Worm (Caenorhabditis elegans): ENCODE measurements around the gene srh-118.

The srh-118 gene

ce11 chrV:17496071-17496470 lies at the start of gene srh-118:
srh-118 (minus strand) TSS chrV:17496171.
- TF ChIP-seq pes-1 (GFP tag; IDR thresholded peaks at IDR 0.05) (no peak), F13C5.2 (tag; optimal IDR thresholded peaks at IDR 0.05) (no peak), ama-1 (optimal IDR thresholded peaks at IDR 0.05) (no peak), aly-1 (tag; optimal IDR thresholded peaks at IDR 0.05) (no peak), sea-1 (GFP tag; conservative IDR thresholded peaks at IDR 0.05) (no peak), tbx-37 (GFP tag; conservative IDR thresholded peaks at IDR 0.05) (no peak), tbx-11 (GFP tag; IDR thresholded peaks at IDR 0.05) (no peak), ceh-36 (tag; optimal IDR thresholded peaks at IDR 0.05) (no peak), hmbx-1 (tag; optimal IDR thresholded peaks at IDR 0.05) (no peak)

- TF ChIP-seq pes-1 (GFP tag; IDR thresholded peaks at IDR 0.05) (peak; percentile 58; the same call in 1 of the 2 replicates), aly-1 (tag; optimal IDR thresholded peaks at IDR 0.05) (no peak), flt-1 (GFP tag; IDR thresholded peaks at IDR 0.05) (no peak), hmbx-1 (tag; optimal IDR thresholded peaks at IDR 0.05) (no peak), B0310.2 (tag; optimal IDR thresholded peaks at IDR 0.05) (no peak), tbx-11 (GFP tag; IDR thresholded peaks at IDR 0.05) (0 out of 2 replicates have a peak, but pooled peaks have one; percentile 31), tra-4 (tag; optimal IDR thresholded peaks at IDR 0.05) (no peak), ets-7 (tag; optimal IDR thresholded peaks at IDR 0.05) (no peak), hnd-1 (tag; optimal IDR thresholded peaks at IDR 0.05) (no peak), scrt-1 (GFP tag; IDR thresholded peaks at IDR 0.05) (no peak), F13C5.2 (tag; optimal IDR thresholded peaks at IDR 0.05) (no peak), ceh-36 (tag; optimal IDR thresholded peaks at IDR 0.05) (no peak), hmg-4 (GFP tag; optimal IDR thresholded peaks at IDR 0.05) (no peak), sea-1 (GFP tag; conservative IDR thresholded peaks at IDR 0.05) (no peak), ama-1 (optimal IDR thresholded peaks at IDR 0.05) (no peak), ceh-13 (GFP tag; optimal IDR thresholded peaks at IDR 0.05) (no peak)
Observed at ce11 chrV:17542304-17542703, 46.3 kb upstream of the srh-118 start.

ce11 chrV:17540295-17540694 lies 44.3 kb upstream of the srh-118 start, which contains the start of gene srz-25:
srz-25 (plus strand) TSS chrV:17540595.
- TF ChIP-seq ceh-36 (tag; optimal IDR thresholded peaks at IDR 0.05) = no peak
- no peak for TF ChIP-seq hmg-4 (GFP tag; optimal IDR thresholded peaks at IDR 0.05)
- TF ChIP-seq B0310.2 (tag; optimal IDR thresholded peaks at IDR 0.05) = no peak
- TF ChIP-seq flt-1 (GFP tag; IDR thresholded peaks at IDR 0.05) = no peak
- TF ChIP-seq pes-1 (GFP tag; IDR thresholded peaks at IDR 0.05) = no peak
- TF ChIP-seq tra-4 (tag; optimal IDR thresholded peaks at IDR 0.05) = no peak
- TF ChIP-seq hmbx-1 (tag; optimal IDR thresholded peaks at IDR 0.05) = no peak
- TF ChIP-seq ets-7 (tag; optimal IDR thresholded peaks at IDR 0.05) = no peak
- no peak for TF ChIP-seq F13C5.2 (tag; optimal IDR thresholded peaks at IDR 0.05)
- no peak for TF ChIP-seq tbx-37 (GFP tag; conservative IDR thresholded peaks at IDR 0.05)
- no peak for TF ChIP-seq tbx-11 (GFP tag; IDR thresholded peaks at IDR 0.05)

- no peak for TF ChIP-seq hmg-4 (GFP tag; optimal IDR thresholded peaks at IDR 0.05)
- no peak for TF ChIP-seq B0310.2 (tag; optimal IDR thresholded peaks at IDR 0.05)
- no peak for TF ChIP-seq tbx-11 (GFP tag; IDR thresholded peaks at IDR 0.05)
- TF ChIP-seq ceh-36 (tag; optimal IDR thresholded peaks at IDR 0.05) = no peak
- no peak for TF ChIP-seq pes-1 (GFP tag; IDR thresholded peaks at IDR 0.05)
- no peak for TF ChIP-seq hmbx-1 (tag; optimal IDR thresholded peaks at IDR 0.05)
- TF ChIP-seq ets-7 (tag; optimal IDR thresholded peaks at IDR 0.05) = no peak
- no peak for TF ChIP-seq aly-1 (tag; optimal IDR thresholded peaks at IDR 0.05)
- no peak for TF ChIP-seq ceh-13 (GFP tag; optimal IDR thresholded peaks at IDR 0.05)
- no peak for TF ChIP-seq hnd-1 (tag; optimal IDR thresholded peaks at IDR 0.05)
- TF ChIP-seq F13C5.2 (tag; optimal IDR thresholded peaks at IDR 0.05) = no peak
- TF ChIP-seq flt-1 (GFP tag; IDR thresholded peaks at IDR 0.05) = no peak
- no peak for TF ChIP-seq sea-1 (GFP tag; conservative IDR thresholded peaks at IDR 0.05)
- TF ChIP-seq tra-4 (tag; optimal IDR thresholded peaks at IDR 0.05) = no peak
- no peak for TF ChIP-seq tbx-37 (GFP tag; conservative IDR thresholded peaks at IDR 0.05)
Observed at ce11 chrV:17539289-17539688, 43.3 kb upstream of the srh-118 start.

ce11 chrV:17538279-17538896 lies 42.4 kb upstream of the srh-118 start, which contains the start of gene C18D4.6:
C18D4.6 (minus strand) TSS chrV:17538375.
- TF ChIP-seq B0310.2 (tag; optimal IDR thresholded peaks at IDR 0.05) (no peak), sea-1 (GFP tag; conservative IDR thresholded peaks at IDR 0.05) (no peak), hnd-1 (tag; optimal IDR thresholded peaks at IDR 0.05) (no peak), pes-1 (GFP tag; IDR thresholded peaks at IDR 0.05) (no peak), ceh-36 (tag; optimal IDR thresholded peaks at IDR 0.05) (no peak), tra-4 (tag; optimal IDR thresholded peaks at IDR 0.05) (no peak), F13C5.2 (tag; optimal IDR thresholded peaks at IDR 0.05) (no peak), tbx-11 (GFP tag; IDR thresholded peaks at IDR 0.05) (no peak), tbx-37 (GFP tag; conservative IDR thresholded peaks at IDR 0.05) (no peak), hmbx-1 (tag; optimal IDR thresholded peaks at IDR 0.05) (no peak), hmg-4 (GFP tag; optimal IDR thresholded peaks at IDR 0.05) (no peak), scrt-1 (GFP tag; IDR thresholded peaks at IDR 0.05) (no peak), ceh-13 (GFP tag; optimal IDR thresholded peaks at IDR 0.05) (no peak), ama-1 (optimal IDR thresholded peaks at IDR 0.05) (no peak), aly-1 (tag; optimal IDR thresholded peaks at IDR 0.05) (no peak), ets-7 (tag; optimal IDR thresholded peaks at IDR 0.05) (no peak), flt-1 (GFP tag; IDR thresholded peaks at IDR 0.05) (no peak)

- TF ChIP-seq B0310.2 (tag; optimal IDR thresholded peaks at IDR 0.05) (no peak), ets-7 (tag; optimal IDR thresholded peaks at IDR 0.05) (no peak), scrt-1 (GFP tag; IDR thresholded peaks at IDR 0.05) (no peak)
Observed at ce11 chrV:17533200-17533599, 37.2 kb upstream of the srh-118 start.

ce11 chrV:17532686-17533085 lies 36.7 kb upstream of the srh-118 start, which contains the start of gene C18D4.3:
C18D4.3 (minus strand) TSS chrV:17532786.
- no peak for TF ChIP-seq ama-1 (optimal IDR thresholded peaks at IDR 0.05)
- no peak for TF ChIP-seq hmg-4 (GFP tag; optimal IDR thresholded peaks at IDR 0.05)
- no peak for TF ChIP-seq F13C5.2 (tag; optimal IDR thresholded peaks at IDR 0.05)
- TF ChIP-seq ceh-36 (tag; optimal IDR thresholded peaks at IDR 0.05) = no peak
- TF ChIP-seq sea-1 (GFP tag; conservative IDR thresholded peaks at IDR 0.05) = no peak
- no peak for TF ChIP-seq flt-1 (GFP tag; IDR thresholded peaks at IDR 0.05)
- no peak for TF ChIP-seq aly-1 (tag; optimal IDR thresholded peaks at IDR 0.05)
- TF ChIP-seq B0310.2 (tag; optimal IDR thresholded peaks at IDR 0.05) = no peak
- no peak for TF ChIP-seq ets-7 (tag; optimal IDR thresholded peaks at IDR 0.05)
- no peak for TF ChIP-seq hmbx-1 (tag; optimal IDR thresholded peaks at IDR 0.05)
- TF ChIP-seq tra-4 (tag; optimal IDR thresholded peaks at IDR 0.05) = no peak
- TF ChIP-seq scrt-1 (GFP tag; IDR thresholded peaks at IDR 0.05) = no peak
- no peak for TF ChIP-seq hnd-1 (tag; optimal IDR thresholded peaks at IDR 0.05)
- no peak for TF ChIP-seq tbx-37 (GFP tag; conservative IDR thresholded peaks at IDR 0.05)
- no peak for TF ChIP-seq ceh-13 (GFP tag; optimal IDR thresholded peaks at IDR 0.05)
- TF ChIP-seq pes-1 (GFP tag; IDR thresholded peaks at IDR 0.05) = no peak
- no peak for TF ChIP-seq tbx-11 (GFP tag; IDR thresholded peaks at IDR 0.05)

Data from whole organism, early embryonic.